Fruit fly (Drosophila melanogaster): ENCODE data around the gene Wdr82.

The Wdr82 gene

DNA sequence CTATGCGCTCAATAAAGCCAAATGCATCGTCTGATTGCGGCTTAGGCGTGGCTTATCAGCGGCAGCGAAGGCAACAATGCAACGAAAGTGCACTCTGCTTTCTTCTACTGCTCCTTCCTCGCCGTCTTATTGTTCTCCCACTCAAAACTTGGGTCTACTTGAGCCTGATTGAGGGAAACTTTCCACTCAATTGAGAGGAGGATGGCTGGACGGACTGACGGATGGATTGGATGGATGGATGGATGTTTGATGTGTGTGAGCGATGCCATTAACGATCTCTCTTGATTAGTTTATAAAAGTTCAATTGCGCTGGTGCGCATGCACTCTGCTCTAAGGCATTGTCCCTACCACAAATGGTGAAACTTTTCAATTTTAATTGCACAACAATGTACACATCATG, 48.8 kb downstream of the Wdr82 start:
- no peak for TF ChIP-seq CG17806 (tag; optimal IDR thresholded peaks at IDR 0.05)
- TF ChIP-seq CG9948 (tag; optimal IDR thresholded peaks at IDR 0.05) = no peak
- no peak for TF ChIP-seq Pif1B (GFP tag; optimal IDR thresholded peaks at IDR 0.05)
- TF ChIP-seq CG32121 (GFP tag; IDR thresholded peaks at IDR 0.05) = no peak
- no peak for TF ChIP-seq Ets98B (GFP tag; IDR thresholded peaks at IDR 0.05)
- no peak for TF ChIP-seq CG8159 (tag; optimal IDR thresholded peaks at IDR 0.05)
- TF ChIP-seq fd96Ca (GFP tag; IDR thresholded peaks at IDR 0.05) = no peak; the same call in 2 of the 3 replicates
- TF ChIP-seq CG14655 (GFP tag; optimal IDR thresholded peaks at IDR 0.05) = no peak
- no peak for TF ChIP-seq Snoo (tag; optimal IDR thresholded peaks at IDR 0.05)
- TF ChIP-seq CG13204 (GFP tag; optimal IDR thresholded peaks at IDR 0.05) = no peak
- TF ChIP-seq Pif1A (GFP tag; optimal IDR thresholded peaks at IDR 0.05) = no peak
- TF ChIP-seq CG8301 (tag; optimal IDR thresholded peaks at IDR 0.05) = no peak

DNA sequence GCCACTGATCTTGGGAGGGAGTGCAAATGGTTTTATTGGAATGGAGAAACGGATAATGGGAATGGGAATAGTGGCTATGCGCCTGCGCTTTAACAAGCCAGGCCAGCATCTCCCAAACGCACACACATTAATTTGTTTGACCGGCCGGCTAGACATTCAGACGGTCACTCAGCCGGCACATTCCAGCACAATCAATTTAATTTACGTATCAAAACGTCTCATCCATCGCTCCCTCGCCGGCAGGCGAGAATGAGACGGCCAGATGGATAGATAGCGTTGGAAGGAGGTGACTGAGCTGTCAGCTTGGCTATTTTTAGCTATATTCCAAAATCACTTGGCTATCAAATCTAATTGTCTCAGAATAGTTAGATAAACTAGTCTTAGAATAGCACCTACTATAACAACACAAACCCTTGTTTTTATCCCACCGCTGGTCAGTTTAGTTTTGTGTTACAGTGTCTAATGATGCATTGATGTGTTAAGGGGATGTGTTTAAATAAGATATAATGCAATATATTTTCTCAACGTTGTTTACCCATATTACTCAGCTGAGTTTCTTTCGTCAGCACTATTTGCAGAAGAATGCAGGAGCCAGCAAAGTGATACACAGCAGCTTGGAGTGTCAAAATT, 49.3 kb downstream of the Wdr82 start:
- TF ChIP-seq Pif1A (GFP tag; optimal IDR thresholded peaks at IDR 0.05) (peak; percentile 16), CG15710 (tag; optimal IDR thresholded peaks at IDR 0.05) (peak; percentile 4), CG12605 (GFP tag; IDR thresholded peaks at IDR 0.05) (no peak), Pif1B (GFP tag; optimal IDR thresholded peaks at IDR 0.05) (peak; percentile 24), CG8301 (tag; optimal IDR thresholded peaks at IDR 0.05) (no peak), EcR (GFP tag; optimal IDR thresholded peaks at IDR 0.05) (no peak), CG17806 (tag; optimal IDR thresholded peaks at IDR 0.05) (no peak), CG8159 (tag; optimal IDR thresholded peaks at IDR 0.05) (peak; percentile 30)

dm6 chr2L:8424090-8424470, 49.8 kb downstream of the Wdr82 start:
- TF ChIP-seq CG15710 (tag; optimal IDR thresholded peaks at IDR 0.05) = no peak
- TF ChIP-seq CG14655 (GFP tag; optimal IDR thresholded peaks at IDR 0.05) = no peak
- no peak for TF ChIP-seq CG8301 (tag; optimal IDR thresholded peaks at IDR 0.05)
- TF ChIP-seq CG9948 (tag; optimal IDR thresholded peaks at IDR 0.05) = no peak
- TF ChIP-seq Pif1A (GFP tag; optimal IDR thresholded peaks at IDR 0.05) = no peak
- peak; percentile 42 for TF ChIP-seq gl (tag; optimal IDR thresholded peaks at IDR 0.05)
- no peak for TF ChIP-seq Snoo (tag; optimal IDR thresholded peaks at IDR 0.05)
- TF ChIP-seq EcR (GFP tag; optimal IDR thresholded peaks at IDR 0.05) = peak; percentile 78
- TF ChIP-seq D1 (tag; optimal IDR thresholded peaks at IDR 0.05) = no peak
- TF ChIP-seq CG13204 (GFP tag; optimal IDR thresholded peaks at IDR 0.05) = peak; percentile 37
- no peak for TF ChIP-seq CG8159 (tag; optimal IDR thresholded peaks at IDR 0.05)

DNA sequence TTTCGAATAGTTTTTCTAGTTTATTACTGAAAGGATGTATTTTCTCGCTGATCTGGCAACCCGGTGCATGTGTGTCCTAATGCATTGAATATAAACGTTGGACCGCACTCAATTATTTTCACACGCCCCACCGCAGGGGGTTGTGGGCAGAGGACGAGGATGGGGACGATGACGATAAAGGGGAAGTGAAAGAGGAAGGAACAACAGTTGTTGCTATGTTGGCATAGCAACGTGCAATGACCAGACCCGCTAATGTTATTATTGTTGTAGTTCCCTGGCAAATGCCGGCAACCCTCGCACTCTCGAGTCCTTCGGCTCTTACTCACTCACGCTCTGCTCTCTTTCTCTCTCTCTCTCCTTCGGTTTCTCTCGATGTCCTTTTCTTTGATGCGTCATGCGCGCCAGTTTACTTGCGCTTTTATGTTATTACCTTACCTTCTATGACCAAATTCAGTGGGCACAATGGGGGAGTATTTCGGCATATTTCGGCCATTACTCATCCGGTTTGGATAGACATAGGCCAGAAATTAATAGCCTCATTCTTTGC, 50.5 kb downstream of the Wdr82 start:
- no peak for TF ChIP-seq Snoo (tag; optimal IDR thresholded peaks at IDR 0.05)
- TF ChIP-seq CG13204 (GFP tag; optimal IDR thresholded peaks at IDR 0.05) = no peak
- TF ChIP-seq CG10348 (GFP tag; IDR thresholded peaks at IDR 0.05) = no peak
- no peak for TF ChIP-seq EcR (GFP tag; optimal IDR thresholded peaks at IDR 0.05)
- TF ChIP-seq Ets98B (GFP tag; IDR thresholded peaks at IDR 0.05) = no peak
- no peak for TF ChIP-seq CG32121 (GFP tag; IDR thresholded peaks at IDR 0.05)
- TF ChIP-seq CG8301 (tag; optimal IDR thresholded peaks at IDR 0.05) = no peak
- TF ChIP-seq CG34367 (tag; optimal IDR thresholded peaks at IDR 0.05) = no peak
- no peak for TF ChIP-seq CG15710 (tag; optimal IDR thresholded peaks at IDR 0.05)
- TF ChIP-seq CG8159 (tag; optimal IDR thresholded peaks at IDR 0.05) = no peak
- no peak for TF ChIP-seq D1 (tag; optimal IDR thresholded peaks at IDR 0.05)
- TF ChIP-seq CG9948 (tag; optimal IDR thresholded peaks at IDR 0.05) = no peak
